Worm (Caenorhabditis elegans): ENCODE data around the gene tlk-1.

- no peak for TF ChIP-seq nhr-12 (tag; optimal IDR thresholded peaks at IDR 0.05)
- TF ChIP-seq lin-39 (tag; optimal IDR thresholded peaks at IDR 0.05), result peak; percentile 58
- TF ChIP-seq mdl-1 (tag; optimal IDR thresholded peaks at IDR 0.05), result no peak
- no peak for TF ChIP-seq R02D3.7 (tag; optimal IDR thresholded peaks at IDR 0.05)
- no peak for TF ChIP-seq nhr-11 (tag; optimal IDR thresholded peaks at IDR 0.05)
- TF ChIP-seq unc-62 (GFP tag; optimal IDR thresholded peaks at IDR 0.05), result no peak
Observed at ce11 chrIII:9662266-9662959, 37.3 kb upstream of the tlk-1 start.

Measured in whole organism, L3 larva.